Worm (Caenorhabditis elegans) whole organism, midembryonic: ENCODE data around the gene nlp-101.
A peak's percentile ranks its signal among the peaks of the same experiment; 100 is the strongest.

Experiments used
- cog-1 ChIP-seq: sonication (generic microtip); optimal IDR thresholded peaks from 2 replicates; lab custom pipeline; 2016; ENCODE audit warnings: missing genetic modification characterization, missing compliant biosample characterization
- ref-1 ChIP-seq: fragments of 200-800 bp; sonication (Bioruptor generic); conservative IDR thresholded peaks from 2 replicates; pipeline ENCODE4 v1.3.6; 2022; ENCODE audit warnings: missing genetic modification reagents, missing genetic modification characterization, missing compliant biosample characterization
- tab-1 ChIP-seq: fragments of 200-800 bp; sonication (Bioruptor generic); IDR thresholded peaks from 2 replicates; pipeline ENCODE4 v1.3.6; 2022; ENCODE audit warnings: missing genetic modification characterization, missing compliant biosample characterization

DNA sequence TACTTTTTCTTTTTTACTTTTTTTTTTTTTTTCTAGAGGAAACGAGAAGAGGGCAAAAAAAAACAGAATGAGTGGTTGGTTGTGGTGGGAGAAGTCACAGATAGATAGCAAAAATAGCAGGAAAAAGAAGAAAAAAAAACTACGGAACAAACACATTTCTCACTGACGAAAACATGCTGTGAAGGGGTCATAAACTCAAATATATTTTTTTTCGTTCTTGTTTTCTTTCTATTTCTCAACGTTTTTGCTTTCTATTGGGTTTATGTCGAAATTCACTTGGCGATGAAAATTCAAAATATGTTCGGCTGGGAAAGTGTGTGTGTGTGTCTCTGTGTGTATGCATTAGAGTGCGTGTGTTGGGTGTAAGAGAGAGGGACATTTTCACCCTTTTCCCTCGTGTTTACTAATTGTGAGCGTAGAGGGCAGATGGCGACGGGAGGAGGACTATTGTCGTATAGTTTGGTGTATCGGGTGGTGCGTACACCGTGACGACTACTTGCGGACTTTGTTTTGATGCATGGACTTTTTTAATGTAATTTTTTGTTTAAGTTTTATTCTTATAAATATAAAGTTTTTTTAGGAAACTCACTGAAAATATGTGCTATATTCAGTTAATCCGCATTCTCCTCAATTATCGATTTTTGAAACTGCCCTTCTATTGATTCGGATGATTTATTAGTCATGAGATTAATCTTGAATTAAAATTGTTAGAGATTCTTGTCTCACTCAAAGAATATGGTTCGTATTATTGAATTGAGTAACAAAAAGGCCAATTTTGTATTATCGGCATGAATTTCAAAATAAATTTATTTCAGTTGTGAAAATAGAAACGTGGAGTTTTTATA, 29.1 kb upstream of the nlp-101 start:
- TF ChIP-seq cog-1 (tag; lab: Kevin White, UChicago) (peak; percentile 75), ref-1 (GFP tag; lab: Robert Waterston, UW) (no peak), tab-1 (no peak)
